Fruit fly (Drosophila melanogaster): Measurements from ENCODE around the gene bsf.

Gene bsf

dm6 chr2L:18455506-18456491, 1.4 kb upstream of the bsf start:
- peak; percentile 94 for TF ChIP-seq CG17801 (GFP tag; optimal IDR thresholded peaks at IDR 0.05; ENCODE audit: partially characterized antibody)

- TF ChIP-seq CG17801 (GFP tag; optimal IDR thresholded peaks at IDR 0.05; ENCODE audit: partially characterized antibody), result no peak
These were observed 5.6 kb downstream of the bsf start, which contains the start of gene ncm for dm6 chr2L:18448639-18449430. Gene ncm (minus strand): TSS chr2L:18448957.

- TF ChIP-seq CG17801 (GFP tag; optimal IDR thresholded peaks at IDR 0.05; ENCODE audit: partially characterized antibody), result peak; percentile 41
These were observed 11.3 kb downstream of the bsf start, which contains the start of gene RpS26 for dm6 chr2L:18442903-18443608. Gene RpS26 (minus strand): TSS chr2L:18443277.

dm6 chr2L:18441220-18441619, 13.2 kb downstream of the bsf start:
- no peak for TF ChIP-seq CG17801 (GFP tag; optimal IDR thresholded peaks at IDR 0.05; ENCODE audit: partially characterized antibody)
